Worm (Caenorhabditis elegans): ENCODE measurements around the gene apc-11.

The apc-11 gene

DNA sequence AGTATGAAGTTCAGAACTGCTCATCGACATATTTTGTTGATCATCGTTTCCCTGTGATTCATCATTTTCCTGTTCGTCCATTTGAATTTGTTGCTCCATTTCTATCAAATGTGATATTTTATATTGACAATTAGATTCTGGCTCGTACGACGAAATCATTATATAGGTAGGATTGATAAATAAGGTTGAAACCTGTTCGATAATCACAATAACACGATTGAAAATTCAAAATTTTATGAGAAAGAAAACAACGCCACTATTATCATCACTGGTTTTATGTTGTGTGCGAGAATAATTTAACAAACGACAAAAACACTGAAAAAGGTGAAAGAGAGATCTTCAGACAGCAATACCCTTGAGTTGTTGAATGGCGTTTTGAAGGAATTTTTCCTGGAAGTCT is at the start of gene apc-11:
Gene apc-11, minus strand, starts transcription at position 101 of the 400 bp plus-strand sequence.
- TF ChIP-seq Y56A3A.18 (GFP tag; IDR thresholded peaks at IDR 0.05) = no peak

DNA sequence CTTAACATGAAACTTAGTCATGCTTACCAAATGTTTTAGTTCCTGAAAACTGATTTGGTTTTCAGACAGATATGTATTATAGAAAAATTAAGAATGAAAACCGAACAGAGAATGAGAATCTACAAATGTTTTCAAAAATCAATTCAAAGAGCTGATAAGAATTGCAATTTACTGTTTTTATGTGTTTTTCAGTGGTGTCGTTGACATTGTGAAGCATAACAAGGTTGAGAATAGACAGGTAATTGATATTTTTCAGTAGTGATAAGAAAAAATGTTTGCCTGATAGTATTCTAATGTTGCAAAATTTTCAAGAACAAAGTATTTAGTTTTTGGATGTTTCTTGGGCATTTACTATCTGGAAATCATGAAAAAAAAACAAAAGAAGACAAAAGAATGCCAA is 49.0 kb upstream of the apc-11 start, which contains the start of gene pfas-1:
Gene pfas-1, minus strand, starts transcription at position 49 of the 400 bp plus-strand sequence.
- TF ChIP-seq sptf-2 (GFP tag; optimal IDR thresholded peaks at IDR 0.05) (no peak), zfh-2 (GFP tag; conservative IDR thresholded peaks at IDR 0.05) (no peak), nhr-80 (tag; optimal IDR thresholded peaks at IDR 0.05) (peak; percentile 61)

DNA sequence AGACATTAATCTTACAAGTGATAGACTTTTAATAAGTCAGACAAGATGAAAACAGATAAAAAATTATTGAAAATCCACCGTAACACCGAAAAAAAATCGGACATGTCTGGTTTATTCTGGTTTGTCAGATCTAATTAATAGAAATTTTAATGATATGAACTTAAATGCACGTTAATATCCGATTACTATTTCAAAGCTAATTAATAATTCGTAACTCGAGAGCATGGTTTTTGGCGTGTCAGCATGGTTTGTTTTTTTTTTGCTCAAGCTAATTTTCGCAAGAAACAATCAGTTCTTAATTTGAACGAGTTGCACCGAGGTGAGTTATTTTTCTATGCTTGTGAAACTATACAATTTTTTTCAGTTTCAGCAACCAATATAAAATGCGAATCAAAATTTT is 40.7 kb upstream of the apc-11 start, which contains the start of gene clec-153:
Gene clec-153, plus strand, starts transcription at position 301 of the 400 bp plus-strand sequence.
- no peak for TF ChIP-seq lin-35 (GFP tag; optimal IDR thresholded peaks at IDR 0.05)

DNA sequence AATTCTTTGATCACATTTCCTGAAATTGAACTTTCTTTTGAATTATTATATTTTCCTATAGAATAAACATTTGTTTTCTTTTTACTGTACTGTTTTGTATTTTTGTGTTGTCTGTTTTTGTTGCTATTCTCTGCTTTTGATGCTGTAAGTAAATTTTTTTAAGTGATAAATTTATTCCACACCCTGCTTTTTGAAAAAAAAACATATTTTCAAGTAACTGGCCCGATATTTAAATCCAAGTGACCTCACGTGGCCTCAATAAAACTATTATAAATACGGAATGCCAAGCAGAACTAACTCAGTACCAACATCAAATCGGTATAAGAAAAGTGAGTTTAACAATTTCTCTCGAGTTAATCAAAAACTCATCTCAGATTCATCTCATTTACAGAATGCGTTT is 33.9 kb upstream of the apc-11 start, which contains the start of gene clec-151:
Gene clec-151, plus strand, starts transcription at position 301 of the 400 bp plus-strand sequence.
- TF ChIP-seq hmg-20 (GFP tag; IDR thresholded peaks at IDR 0.05) (no peak), Y53G8AR.9 (GFP tag; conservative IDR thresholded peaks at IDR 0.05) (no peak), pbrm-1 (GFP tag; IDR thresholded peaks at IDR 0.05) (no peak), gei-17 (GFP tag; optimal IDR thresholded peaks at IDR 0.05) (no peak), ceh-91 (GFP tag; IDR thresholded peaks at IDR 0.05) (no peak), nfya-1 (tag; optimal IDR thresholded peaks at IDR 0.05; ENCODE audit: borderline replicate concordance, insufficient read depth) (no peak), cebp-2 (GFP tag; IDR thresholded peaks at IDR 0.05) (no peak)

DNA sequence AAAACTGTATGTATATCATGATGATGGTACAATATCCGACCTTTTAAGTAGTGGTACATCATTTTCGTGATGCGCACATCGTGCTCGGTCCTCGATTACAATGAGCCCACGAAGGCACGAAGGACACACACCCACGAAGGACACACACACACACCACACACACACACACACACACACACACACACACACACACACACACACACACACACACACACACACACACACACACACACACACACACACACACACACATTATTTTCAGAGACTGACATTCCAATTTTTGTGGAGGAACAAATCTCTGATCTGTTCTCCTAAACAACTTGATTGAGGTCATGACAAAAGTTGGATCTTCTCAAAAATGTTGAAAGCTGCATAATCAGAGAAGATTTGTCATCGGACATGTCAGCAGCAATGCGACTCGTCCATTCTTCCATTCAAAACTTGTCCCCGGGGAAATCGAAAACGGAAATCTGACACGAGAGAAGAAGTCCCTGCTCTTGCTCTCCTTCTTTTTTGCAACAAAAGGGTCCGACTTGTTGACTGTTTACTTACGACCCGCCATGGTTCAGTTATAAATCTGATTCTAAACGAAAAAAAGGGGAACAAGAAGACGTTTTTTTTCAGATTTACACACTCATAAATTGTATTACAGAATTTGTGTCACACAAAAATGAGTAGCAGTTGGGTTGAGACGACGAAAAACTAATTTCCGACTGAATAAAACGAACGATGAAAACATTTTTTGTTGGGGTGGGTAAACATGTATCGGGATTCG is 32.1 kb upstream of the apc-11 start:
- TF ChIP-seq Y79H2A.3 (GFP tag; conservative IDR thresholded peaks at IDR 0.05) (no peak), chd-7 (tag; optimal IDR thresholded peaks at IDR 0.05) (peak; percentile 38), nfya-2 (GFP tag; IDR thresholded peaks at IDR 0.05) (no peak), akir-1 (GFP tag; optimal IDR thresholded peaks at IDR 0.05) (no peak), F55B11.4 (tag; optimal IDR thresholded peaks at IDR 0.05; ENCODE audit: borderline replicate concordance, insufficient read depth) (no peak), lsl-1 (GFP tag; optimal IDR thresholded peaks at IDR 0.05) (peak; percentile 29), gei-17 (GFP tag; optimal IDR thresholded peaks at IDR 0.05) (no peak), attf-6 (GFP tag; IDR thresholded peaks at IDR 0.05) (no peak), lir-1 (GFP tag; conservative IDR thresholded peaks at IDR 0.05) (peak; percentile 76), Y95B8A.8 (GFP tag; IDR thresholded peaks at IDR 0.05) (no peak), ets-4 (GFP tag; optimal IDR thresholded peaks at IDR 0.05) (no peak), rcor-1 (GFP tag; IDR thresholded peaks at IDR 0.05) (no peak), bed-2 (GFP tag; IDR thresholded peaks at IDR 0.05) (no peak), nhr-27 (tag; optimal IDR thresholded peaks at IDR 0.05) (no peak), him-1 (tag; optimal IDR thresholded peaks at IDR 0.05) (no peak), ztf-3 (GFP tag; optimal IDR thresholded peaks at IDR 0.05) (peak; percentile 50), egl-44 (GFP tag; IDR thresholded peaks at IDR 0.05) (no peak), F57A8.1 (GFP tag; optimal IDR thresholded peaks at IDR 0.05) (peak; percentile 25), ceh-91 (GFP tag; IDR thresholded peaks at IDR 0.05) (no peak), repo-1 (tag; optimal IDR thresholded peaks at IDR 0.05) (no peak), athp-1 (tag; optimal IDR thresholded peaks at IDR 0.05) (no peak), lsy-27 (tag; optimal IDR thresholded peaks at IDR 0.05; ENCODE audit: borderline replicate concordance, insufficient read depth) (no peak), lin-26 (GFP tag; IDR thresholded peaks at IDR 0.05) (no peak), hlh-26 (GFP tag; conservative IDR thresholded peaks at IDR 0.05) (no peak), die-1 (tag; optimal IDR thresholded peaks at IDR 0.05) (no peak), pbrm-1 (GFP tag; IDR thresholded peaks at IDR 0.05) (no peak), ekl-4 (GFP tag; IDR thresholded peaks at IDR 0.05) (no peak), sptf-2 (GFP tag; optimal IDR thresholded peaks at IDR 0.05) (no peak), unc-130 (GFP tag; optimal IDR thresholded peaks at IDR 0.05) (no peak), xnd-1 (tag; optimal IDR thresholded peaks at IDR 0.05) (no peak), dox-1 (GFP tag; IDR thresholded peaks at IDR 0.05) (peak; percentile 49; the same call in 1 of the 2 replicates)
